Worm (Caenorhabditis elegans) whole organism, midembryonic: Measurements from ENCODE around the gene trx-5.

Experiments used
- T22C8.4 ChIP-seq: fragments of 200-800 bp; sonication (Bioruptor generic); IDR thresholded peaks from 2 replicates; pipeline ENCODE4 v1.3.6; 2022; ENCODE audit warnings: missing genetic modification characterization, missing compliant biosample characterization
- cog-1 ChIP-seq: sonication (generic microtip); optimal IDR thresholded peaks from 2 replicates; lab custom pipeline; 2016; ENCODE audit warnings: missing genetic modification characterization, missing compliant biosample characterization
- flt-1 ChIP-seq: fragments of 200-800 bp; sonication (Bioruptor generic); IDR thresholded peaks from 2 replicates; pipeline ENCODE4 v1.3.6; 2022; ENCODE audit warnings: missing genetic modification characterization, missing compliant biosample characterization
- klf-2 ChIP-seq: fragments of 200-800 bp; sonication (Bioruptor generic); conservative IDR thresholded peaks from 2 replicates; pipeline ENCODE4 v1.3.6; 2022; ENCODE audit warnings: missing genetic modification reagents, missing genetic modification characterization, missing compliant biosample characterization
- med-1 ChIP-seq: sonication (generic microtip); optimal IDR thresholded peaks from 2 replicates; lab custom pipeline; 2017; ENCODE audit warnings: missing genetic modification characterization, mild to moderate bottlenecking, missing compliant biosample characterization, antibody characterized with exemption, missing genetic modification reagents; ENCODE audit not compliant: insufficient read depth
- ref-1 ChIP-seq: fragments of 200-800 bp; sonication (Bioruptor generic); conservative IDR thresholded peaks from 2 replicates; pipeline ENCODE4 v1.3.6; 2022; ENCODE audit warnings: missing genetic modification reagents, missing genetic modification characterization, missing compliant biosample characterization
- tab-1 ChIP-seq: fragments of 200-800 bp; sonication (Bioruptor generic); IDR thresholded peaks from 2 replicates; pipeline ENCODE4 v1.3.6; 2022; ENCODE audit warnings: missing genetic modification characterization, missing compliant biosample characterization
- ztf-23 ChIP-seq: fragments of 200-800 bp; sonication (Bioruptor generic); IDR thresholded peaks from 2 replicates; pipeline ENCODE4 v1.3.6; 2022; ENCODE audit warnings: missing genetic modification reagents, missing genetic modification characterization, missing compliant biosample characterization
- ztf-29 ChIP-seq: fragments of 200-800 bp; sonication (Bioruptor generic); IDR thresholded peaks from 2 replicates; pipeline ENCODE4 v1.3.6; 2022; ENCODE audit warnings: missing genetic modification reagents, missing genetic modification characterization, missing compliant biosample characterization

The trx-5 gene

ce11 chrV:1499140-1499539 is 35.1 kb downstream of the trx-5 start, which contains the start of gene sru-27:
TSS of gene sru-27 (plus strand) at chrV:1499440.
- TF ChIP-seq flt-1 (GFP tag; lab: Robert Waterston, UW) (no peak), klf-2 (GFP tag; lab: Robert Waterston, UW) (no peak), med-1 (no peak), T22C8.4 (GFP tag; lab: Robert Waterston, UW) (no peak), cog-1 (tag; lab: Kevin White, UChicago) (no peak), tab-1 (no peak), ztf-23 (GFP tag; lab: Robert Waterston, UW) (no peak), ztf-29 (GFP tag; lab: Robert Waterston, UW) (no peak), ref-1 (GFP tag; lab: Robert Waterston, UW) (no peak)

- TF ChIP-seq klf-2 (GFP tag; lab: Robert Waterston, UW) (no peak), ztf-29 (GFP tag; lab: Robert Waterston, UW) (no peak), med-1 (no peak), T22C8.4 (GFP tag; lab: Robert Waterston, UW) (peak; percentile 80), ztf-23 (GFP tag; lab: Robert Waterston, UW) (no peak), tab-1 (no peak)
Observed at ce11 chrV:1495752-1496151, 38.5 kb downstream of the trx-5 start.

- no peak for TF ChIP-seq ztf-29 (GFP tag; lab: Robert Waterston, UW)
- no peak for TF ChIP-seq cog-1 (tag; lab: Kevin White, UChicago)
- TF ChIP-seq tab-1: no peak
- TF ChIP-seq flt-1 (GFP tag; lab: Robert Waterston, UW): no peak
- no peak for TF ChIP-seq T22C8.4 (GFP tag; lab: Robert Waterston, UW)
- TF ChIP-seq ref-1 (GFP tag; lab: Robert Waterston, UW): no peak
- TF ChIP-seq klf-2 (GFP tag; lab: Robert Waterston, UW): no peak
- TF ChIP-seq med-1: no peak
- TF ChIP-seq ztf-23 (GFP tag; lab: Robert Waterston, UW): no peak
Observed at ce11 chrV:1495334-1495733, 38.9 kb downstream of the trx-5 start, which contains the start of gene C38C3.3. TSS of gene C38C3.3 (plus strand) at chrV:1495634.

- TF ChIP-seq med-1: no peak
- TF ChIP-seq T22C8.4 (GFP tag; lab: Robert Waterston, UW): no peak
- no peak for TF ChIP-seq cog-1 (tag; lab: Kevin White, UChicago)
- TF ChIP-seq ref-1 (GFP tag; lab: Robert Waterston, UW): no peak
- TF ChIP-seq flt-1 (GFP tag; lab: Robert Waterston, UW): no peak
- TF ChIP-seq klf-2 (GFP tag; lab: Robert Waterston, UW): no peak
- TF ChIP-seq ztf-29 (GFP tag; lab: Robert Waterston, UW): no peak
- no peak for TF ChIP-seq ztf-23 (GFP tag; lab: Robert Waterston, UW)
- no peak for TF ChIP-seq tab-1
Observed at ce11 chrV:1494469-1494868, 39.7 kb downstream of the trx-5 start, which contains the start of gene spig-7. TSS of gene spig-7 (plus strand) at chrV:1494769.

- TF ChIP-seq tab-1: no peak
Observed at ce11 chrV:1491510-1491909, 42.7 kb downstream of the trx-5 start, which contains the start of gene C38C3.6. TSS of gene C38C3.6 (minus strand) at chrV:1491610.

ce11 chrV:1488642-1489041 is 45.6 kb downstream of the trx-5 start:
- no peak for TF ChIP-seq klf-2 (GFP tag; lab: Robert Waterston, UW)
- TF ChIP-seq med-1: no peak
- no peak for TF ChIP-seq ref-1 (GFP tag; lab: Robert Waterston, UW)
- TF ChIP-seq tab-1: no peak
- TF ChIP-seq flt-1 (GFP tag; lab: Robert Waterston, UW): no peak
- no peak for TF ChIP-seq cog-1 (tag; lab: Kevin White, UChicago)
- no peak for TF ChIP-seq ztf-23 (GFP tag; lab: Robert Waterston, UW)
- TF ChIP-seq ztf-29 (GFP tag; lab: Robert Waterston, UW): no peak
- no peak for TF ChIP-seq T22C8.4 (GFP tag; lab: Robert Waterston, UW)

ce11 chrV:1487262-1487661 is 47.0 kb downstream of the trx-5 start:
- no peak for TF ChIP-seq ref-1 (GFP tag; lab: Robert Waterston, UW)

- TF ChIP-seq klf-2 (GFP tag; lab: Robert Waterston, UW) (no peak), ztf-23 (GFP tag; lab: Robert Waterston, UW) (no peak), T22C8.4 (GFP tag; lab: Robert Waterston, UW) (no peak), med-1 (no peak), ztf-29 (GFP tag; lab: Robert Waterston, UW) (no peak), cog-1 (tag; lab: Kevin White, UChicago) (no peak), tab-1 (no peak), flt-1 (GFP tag; lab: Robert Waterston, UW) (no peak), ref-1 (GFP tag; lab: Robert Waterston, UW) (no peak)
Observed at ce11 chrV:1486031-1486430, 48.2 kb downstream of the trx-5 start.
